Worm (Caenorhabditis elegans) whole organism, L1 larva: Measurements from ENCODE around the gene F09A5.3.

Experiments
- C04F5.9 ChIP-seq: sonication (generic microtip); optimal IDR thresholded peaks from 2 replicates; lab custom pipeline; 2016; ENCODE audit warnings: missing genetic modification characterization, missing compliant biosample characterization
- C16A3.4 ChIP-seq: fragments of 150-350 bp; optimal IDR thresholded peaks from 2 replicates; lab custom pipeline; 2014; ENCODE audit warnings: missing biosample characterization, missing genetic modification characterization
- F16B12.6 ChIP-seq: fragments of 150-350 bp; optimal IDR thresholded peaks from 2 replicates; lab custom pipeline; 2014; ENCODE audit warnings: missing biosample characterization, missing genetic modification characterization
- Y116A8C.19 ChIP-seq: sonication (generic microtip); optimal IDR thresholded peaks from 2 replicates; lab custom pipeline; 2016; ENCODE audit warnings: missing compliant biosample characterization, missing genetic modification characterization, borderline replicate concordance
- aha-1 ChIP-seq: fragments of 150-350 bp; optimal IDR thresholded peaks from 2 replicates; lab custom pipeline; 2014; ENCODE audit warnings: missing biosample characterization, missing genetic modification characterization
- alr-1 ChIP-seq: fragments of 200-800 bp; sonication (Bioruptor generic); optimal IDR thresholded peaks from 2 replicates; lab custom pipeline; 2018; ENCODE audit warnings: borderline replicate concordance, mild to moderate bottlenecking, missing genetic modification characterization, missing compliant biosample characterization
- aly-2 ChIP-seq: fragments of 150-350 bp; optimal IDR thresholded peaks from 2 replicates; lab custom pipeline; 2014; ENCODE audit warnings: missing biosample characterization, missing genetic modification characterization
- ama-1 ChIP-seq: fragments of 150-350 bp; optimal IDR thresholded peaks from 2 replicates; lab custom pipeline; 2014
- blmp-1 ChIP-seq: fragments of 150-350 bp; optimal IDR thresholded peaks from 2 replicates; lab custom pipeline; 2014; ENCODE audit warnings: missing biosample characterization, missing genetic modification characterization
- ceh-82 ChIP-seq, 3 experiments: fragments of 150-350 bp in 1 of 3; sonication (generic microtip) in 2 of 3; optimal IDR thresholded peaks; 2 replicates each; lab custom pipeline; 2014 to 2017; ENCODE audit warnings: missing biosample characterization in 3 of 3, missing genetic modification characterization in 3 of 3
- ceh-88 ChIP-seq: fragments of 200-800 bp; sonication (Bioruptor generic); IDR thresholded peaks from 2 replicates; pipeline ENCODE4 v1.3.6; 2022; ENCODE audit warnings: missing genetic modification characterization, missing compliant biosample characterization
- dpl-1 ChIP-seq, 3 experiments: fragments of 150-350 bp in 2 of 3; sonication (generic microtip) in 1 of 3; optimal IDR thresholded peaks; 2 replicates each; lab custom pipeline; 2014 to 2017; ENCODE audit warnings: missing biosample characterization in 3 of 3, missing genetic modification characterization in 3 of 3, missing genetic modification reagents in 3 of 3
- efl-1 ChIP-seq, 4 experiments: fragments of 150-350 bp; optimal IDR thresholded peaks in 3 of 4; peaks in 1 of 4; 1 replicate in 1 of 4; 2 replicates in 3 of 4; lab custom pipeline; 2014; ENCODE audit warnings: missing biosample characterization in 2 of 4, missing genetic modification characterization in 2 of 4, missing genetic modification reagents in 2 of 4
- efl-3 ChIP-seq: fragments of 200-800 bp; sonication (Bioruptor generic); optimal IDR thresholded peaks from 2 replicates; lab custom pipeline; 2018; ENCODE audit warnings: mild to moderate bottlenecking, missing genetic modification characterization, missing compliant biosample characterization
- elt-3 ChIP-seq, 6 experiments: fragments of 150-350 bp in 1 of 6; sonication (generic microtip); optimal IDR thresholded peaks; 2 replicates each; lab custom pipeline; 2017 to 2018; ENCODE audit warnings: missing biosample characterization in 6 of 6, missing genetic modification characterization in 6 of 6, inconsistent platforms in 1 of 6
- fkh-10 ChIP-seq: sonication (generic microtip); optimal IDR thresholded peaks from 2 replicates; lab custom pipeline; 2017; ENCODE audit warnings: missing biosample characterization, missing genetic modification reagents, missing genetic modification characterization
- fkh-4 ChIP-seq: sonication (generic microtip); optimal IDR thresholded peaks from 2 replicates; lab custom pipeline; 2016; ENCODE audit warnings: missing compliant biosample characterization, missing genetic modification characterization, borderline replicate concordance
- fkh-8 ChIP-seq: sonication (generic microtip); optimal IDR thresholded peaks from 2 replicates; lab custom pipeline; 2016; ENCODE audit warnings: mild to moderate bottlenecking, missing genetic modification characterization, missing compliant biosample characterization
- fos-1 ChIP-seq: fragments of 150-350 bp; optimal IDR thresholded peaks from 2 replicates; lab custom pipeline; 2014; ENCODE audit warnings: missing biosample characterization, missing genetic modification characterization
- hlh-17 ChIP-seq: fragments of 200-800 bp; sonication (Bioruptor generic); optimal IDR thresholded peaks from 2 replicates; lab custom pipeline; 2018; ENCODE audit warnings: missing genetic modification characterization, mild to moderate bottlenecking, missing compliant biosample characterization, moderate library complexity, borderline replicate concordance
- irx-1 ChIP-seq: sonication (generic microtip); optimal IDR thresholded peaks from 2 replicates; lab custom pipeline; 2016; ENCODE audit warnings: missing genetic modification characterization, missing compliant biosample characterization
- isw-1 ChIP-seq: fragments of 200-800 bp; sonication (Bioruptor generic); IDR thresholded peaks from 2 replicates; pipeline ENCODE4 v1.3.6; 2022; ENCODE audit warnings: missing genetic modification characterization, missing compliant biosample characterization
- jun-1 ChIP-seq: fragments of 150-350 bp; optimal IDR thresholded peaks from 2 replicates; lab custom pipeline; 2014; ENCODE audit warnings: missing biosample characterization, missing genetic modification reagents, missing genetic modification characterization
- lin-14 ChIP-seq: fragments of 200-800 bp; sonication (Bioruptor generic); optimal IDR thresholded peaks from 2 replicates; lab custom pipeline; 2018; ENCODE audit warnings: mild to moderate bottlenecking, missing genetic modification characterization, moderate library complexity, missing compliant biosample characterization
- lin-35 ChIP-seq, 2 experiments: fragments of 150-350 bp; optimal IDR thresholded peaks; 2 replicates each; lab custom pipeline; 2014; ENCODE audit warnings: missing biosample characterization in 2 of 2, missing genetic modification characterization in 2 of 2, missing genetic modification reagents in 2 of 2
- lsy-2 ChIP-seq, 2 experiments: fragments of 150-350 bp; optimal IDR thresholded peaks; 2 replicates each; lab custom pipeline; 2014; ENCODE audit warnings: missing biosample characterization in 2 of 2, missing genetic modification characterization in 2 of 2
- mab-9 ChIP-seq: fragments of 200-800 bp; sonication (Bioruptor generic); IDR thresholded peaks from 2 replicates; pipeline ENCODE4 v1.3.6; 2022; ENCODE audit warnings: missing genetic modification reagents, missing genetic modification characterization, missing compliant biosample characterization
- mdl-1 ChIP-seq, 2 experiments: fragments of 150-350 bp; optimal IDR thresholded peaks; 2 replicates each; lab custom pipeline; 2014 to 2017; ENCODE audit warnings: missing biosample characterization in 2 of 2, missing genetic modification characterization in 2 of 2, inconsistent platforms in 1 of 2
- mep-1 ChIP-seq: fragments of 150-350 bp; optimal IDR thresholded peaks from 2 replicates; lab custom pipeline; 2014; ENCODE audit warnings: missing biosample characterization, missing genetic modification characterization
- nhr-12 ChIP-seq: sonication (generic microtip); optimal IDR thresholded peaks from 2 replicates; lab custom pipeline; 2017; ENCODE audit warnings: missing biosample characterization, missing genetic modification characterization
- nhr-19 ChIP-seq: fragments of 200-800 bp; sonication (Bioruptor generic); conservative IDR thresholded peaks from 2 replicates; pipeline ENCODE4 v1.3.6; 2022; ENCODE audit warnings: missing genetic modification characterization, missing compliant biosample characterization
- nhr-20 ChIP-seq: sonication (generic microtip); optimal IDR thresholded peaks from 2 replicates; lab custom pipeline; 2016; ENCODE audit warnings: mild to moderate bottlenecking, missing genetic modification characterization, missing compliant biosample characterization
- nhr-47 ChIP-seq: sonication (generic microtip); optimal IDR thresholded peaks from 2 replicates; lab custom pipeline; 2016; ENCODE audit warnings: mild to moderate bottlenecking, missing genetic modification characterization, moderate library complexity, missing compliant biosample characterization
- nhr-71 ChIP-seq: sonication (generic microtip); optimal IDR thresholded peaks from 2 replicates; lab custom pipeline; 2016; ENCODE audit warnings: mild to moderate bottlenecking, missing genetic modification characterization, moderate library complexity, missing compliant biosample characterization
- nhr-76 ChIP-seq: sonication (generic microtip); optimal IDR thresholded peaks from 2 replicates; lab custom pipeline; 2017; ENCODE audit warnings: missing biosample characterization, missing genetic modification characterization
- nhr-85 ChIP-seq: sonication (generic microtip); peaks from one replicate; lab custom pipeline; 2016; ENCODE audit warnings: missing genetic modification characterization, inconsistent platforms, missing compliant biosample characterization
- nhr-90 ChIP-seq: sonication (generic microtip); optimal IDR thresholded peaks from 2 replicates; lab custom pipeline; 2016; ENCODE audit warnings: mild to moderate bottlenecking, missing genetic modification characterization, missing compliant biosample characterization; ENCODE audit not compliant: poor library complexity
- pqm-1 ChIP-seq: sonication (generic microtip); optimal IDR thresholded peaks from 3 replicates; lab custom pipeline; 2017; ENCODE audit warnings: missing biosample characterization, missing genetic modification characterization
- skn-1 ChIP-seq: fragments of 150-350 bp; optimal IDR thresholded peaks from 2 replicates; lab custom pipeline; 2014; ENCODE audit warnings: missing biosample characterization, missing genetic modification characterization
- snu-23 ChIP-seq: sonication (generic microtip); optimal IDR thresholded peaks from 2 replicates; lab custom pipeline; 2016; ENCODE audit warnings: missing genetic modification characterization, missing compliant biosample characterization
- sptf-1 ChIP-seq: fragments of 150-350 bp; optimal IDR thresholded peaks from 2 replicates; lab custom pipeline; 2014; ENCODE audit warnings: missing biosample characterization, missing genetic modification characterization
- sup-37 ChIP-seq: fragments of 200-800 bp; sonication (Bioruptor generic); optimal IDR thresholded peaks from 2 replicates; lab custom pipeline; 2018; ENCODE audit warnings: mild to moderate bottlenecking, missing genetic modification characterization, missing compliant biosample characterization
- swsn-7 ChIP-seq: sonication (generic microtip); optimal IDR thresholded peaks from 2 replicates; lab custom pipeline; 2016; ENCODE audit warnings: missing genetic modification characterization, missing compliant biosample characterization
- unc-130 ChIP-seq: fragments of 150-350 bp; optimal IDR thresholded peaks from 2 replicates; lab custom pipeline; 2017; ENCODE audit warnings: missing biosample characterization, missing genetic modification characterization, inconsistent platforms
- unc-86 ChIP-seq: sonication (generic microtip); optimal IDR thresholded peaks from 2 replicates; lab custom pipeline; 2016; ENCODE audit warnings: missing genetic modification characterization, missing compliant biosample characterization
- vab-15 ChIP-seq: sonication (generic microtip); optimal IDR thresholded peaks from 2 replicates; lab custom pipeline; 2017; ENCODE audit warnings: missing genotype, mild to moderate bottlenecking, missing genetic modification characterization, missing compliant biosample characterization
- zip-4 ChIP-seq: fragments of 200-800 bp; sonication (Bioruptor generic); optimal IDR thresholded peaks from 2 replicates; lab custom pipeline; 2018; ENCODE audit warnings: mild to moderate bottlenecking, missing genetic modification characterization, moderate library complexity, missing compliant biosample characterization
- ztf-4 ChIP-seq: fragments of 150-350 bp; optimal IDR thresholded peaks from 2 replicates; lab custom pipeline; 2014; ENCODE audit warnings: missing biosample characterization, missing genetic modification characterization

F09A5.3 gene

DNA sequence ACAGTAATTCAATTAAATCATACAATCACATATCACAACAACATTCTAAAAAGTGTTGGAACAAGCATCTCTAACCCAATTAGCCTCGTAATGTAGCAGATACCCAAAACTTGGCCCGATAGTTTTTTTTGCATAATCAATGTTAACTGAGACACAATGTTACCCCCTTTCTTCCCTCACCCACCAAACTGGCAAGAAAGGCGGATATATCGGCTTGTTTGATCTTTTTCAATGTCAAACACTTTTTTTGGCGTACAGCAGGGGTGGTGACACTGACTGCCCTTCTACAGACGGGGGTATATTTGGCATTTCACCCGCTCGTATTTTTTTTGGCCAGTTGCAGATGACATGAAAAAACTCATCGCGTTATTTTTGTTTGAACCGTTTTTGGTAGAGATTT lies 31.4 kb upstream of the F09A5.3 start:
- no peak for TF ChIP-seq hlh-17 (GFP tag; lab: Kevin White, UChicago)
- no peak for TF ChIP-seq efl-1 (optimal IDR thresholded peaks at IDR 0.05; lab: Kevin White, UChicago)
- TF ChIP-seq efl-1 (GFP tag; optimal IDR thresholded peaks at IDR 0.05 in 1 of 2; lab: Kevin White, UChicago), result peak in 1 of 2 experiments; percentile 87
- no peak for TF ChIP-seq aha-1 (tag; lab: Kevin White, UChicago)
- no peak for TF ChIP-seq F16B12.6 (tag; lab: Kevin White, UChicago)
- TF ChIP-seq lsy-2 (tag; optimal IDR thresholded peaks at IDR 0.05; lab: Kevin White, UChicago), result no peak
- peak; percentile 44 for TF ChIP-seq nhr-85 (tag; lab: Kevin White, UChicago)
- TF ChIP-seq nhr-19 (GFP tag; lab: Robert Waterston, UW), result no peak
- TF ChIP-seq sptf-1, result no peak
- TF ChIP-seq mab-9, result no peak

DNA sequence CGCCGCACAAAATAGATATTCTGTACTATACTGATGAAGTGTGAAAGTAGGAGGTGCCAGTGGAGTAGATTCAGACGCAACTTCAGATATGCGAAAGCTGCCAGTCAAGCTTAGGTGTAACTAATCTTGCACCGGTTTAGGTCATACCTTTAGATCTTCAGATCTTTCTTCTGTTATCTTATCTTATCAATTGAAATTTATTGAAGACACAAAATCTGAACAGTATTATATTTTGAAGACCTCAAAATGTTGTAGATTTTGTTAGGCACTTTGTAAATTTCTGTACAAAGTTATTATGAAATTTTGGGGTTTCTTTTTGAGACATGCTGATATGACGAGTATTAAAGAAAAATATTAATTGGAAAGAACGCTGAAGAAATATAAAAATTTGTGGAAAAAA lies 28.7 kb upstream of the F09A5.3 start:
- no peak for TF ChIP-seq fkh-10 (GFP tag; lab: Kevin White, UChicago)
- TF ChIP-seq elt-3 (tag; optimal IDR thresholded peaks at IDR 0.05; lab: Kevin White, UChicago), result peak in 3 of 6 experiments; percentile 17 to 91 (median 76)
- no peak for TF ChIP-seq fkh-8 (tag; lab: Kevin White, UChicago)
- no peak for TF ChIP-seq efl-3

DNA sequence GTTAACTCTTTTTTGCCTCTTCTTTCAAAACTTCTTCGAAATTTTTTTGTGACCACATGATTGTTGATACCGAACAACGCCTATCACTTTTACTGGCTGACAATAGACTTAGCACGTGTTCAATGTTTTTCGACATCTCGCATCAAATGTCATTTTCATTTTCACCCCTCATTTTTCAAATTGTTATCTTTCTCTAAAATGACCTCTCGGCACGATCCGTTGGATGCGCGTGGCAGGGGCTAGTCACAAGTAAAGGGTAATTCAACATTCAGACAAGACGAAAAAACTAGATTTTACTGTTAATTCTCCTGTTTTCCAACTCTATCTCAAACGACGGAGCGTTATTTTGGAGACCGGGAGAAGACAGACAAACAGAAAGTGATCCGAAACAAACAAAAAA lies 27.9 kb upstream of the F09A5.3 start, which contains the start of gene F17H10.2:
Gene F17H10.2, plus strand, starts transcription at position 316 of the 400 bp plus-strand sequence.
- no peak for TF ChIP-seq fkh-4 (tag; lab: Kevin White, UChicago)
- TF ChIP-seq blmp-1 (tag; lab: Kevin White, UChicago), result peak; percentile 93
- TF ChIP-seq nhr-71 (tag; lab: Kevin White, UChicago), result peak; percentile 83
- peak; percentile 98 for TF ChIP-seq nhr-85 (tag; lab: Kevin White, UChicago)
- TF ChIP-seq ceh-82 (tag; optimal IDR thresholded peaks at IDR 0.05; lab: Kevin White, UChicago), result no peak
- no peak for TF ChIP-seq alr-1
- TF ChIP-seq ama-1 (lab: Kevin White, UChicago), result no peak
- TF ChIP-seq ztf-4, result no peak
- TF ChIP-seq fos-1 (tag; lab: Kevin White, UChicago), result no peak
- no peak for TF ChIP-seq C04F5.9 (tag; lab: Kevin White, UChicago)
- peak; percentile 87 for TF ChIP-seq lin-14 (GFP tag; lab: Kevin White, UChicago)
- no peak for TF ChIP-seq zip-4 (GFP tag; lab: Kevin White, UChicago)
- TF ChIP-seq F16B12.6 (tag; lab: Kevin White, UChicago), result no peak
- TF ChIP-seq nhr-12 (tag; lab: Kevin White, UChicago), result no peak
- no peak for TF ChIP-seq nhr-76
- no peak for TF ChIP-seq pqm-1 (tag; lab: Kevin White, UChicago)
- no peak for TF ChIP-seq sup-37 (GFP tag; lab: Kevin White, UChicago)
- TF ChIP-seq nhr-20 (tag; lab: Kevin White, UChicago), result peak; percentile 85
- TF ChIP-seq mep-1 (tag; lab: Kevin White, UChicago), result peak; percentile 57
- no peak for TF ChIP-seq mab-9
- TF ChIP-seq lin-35 (GFP tag; optimal IDR thresholded peaks at IDR 0.05; lab: Kevin White, UChicago), result peak in 1 of 2 experiments; percentile 72
- peak; percentile 77 for TF ChIP-seq vab-15 (tag; lab: Kevin White, UChicago)
- no peak for TF ChIP-seq isw-1 (GFP tag; lab: Robert Waterston, UW)
- no peak for TF ChIP-seq C16A3.4 (tag; lab: Kevin White, UChicago)
- no peak for TF ChIP-seq aly-2 (tag; lab: Kevin White, UChicago)
- TF ChIP-seq mdl-1 (tag; optimal IDR thresholded peaks at IDR 0.05; lab: Kevin White, UChicago), result peak in 1 of 2 experiments; percentile 91
- peak; percentile 34 for TF ChIP-seq nhr-47 (tag; lab: Kevin White, UChicago)
- TF ChIP-seq irx-1, result peak; percentile 62
- TF ChIP-seq dpl-1 (GFP tag; optimal IDR thresholded peaks at IDR 0.05; lab: Kevin White, UChicago), result peak in 2 of 3 experiments; percentile 9 to 18
- TF ChIP-seq ceh-88 (GFP tag; lab: Robert Waterston, UW), result no peak
- TF ChIP-seq unc-130 (tag; lab: Kevin White, UChicago), result peak; percentile 77
- peak in 2 of 6 experiments; percentile 67 to 96 for TF ChIP-seq elt-3 (tag; optimal IDR thresholded peaks at IDR 0.05; lab: Kevin White, UChicago)
- no peak for TF ChIP-seq Y116A8C.19 (tag; lab: Kevin White, UChicago)
- no peak for TF ChIP-seq swsn-7 (tag; lab: Kevin White, UChicago)
- TF ChIP-seq efl-1 (optimal IDR thresholded peaks at IDR 0.05; lab: Kevin White, UChicago), result peak in 1 of 2 experiments; percentile 1
- TF ChIP-seq efl-1 (GFP tag; optimal IDR thresholded peaks at IDR 0.05 in 1 of 2; lab: Kevin White, UChicago), result peak in 1 of 2 experiments; percentile 89
- TF ChIP-seq skn-1 (tag; lab: Kevin White, UChicago), result peak; percentile 51
- no peak for TF ChIP-seq jun-1
- peak; percentile 19 to 44 for TF ChIP-seq lsy-2 (tag; optimal IDR thresholded peaks at IDR 0.05; lab: Kevin White, UChicago)
- TF ChIP-seq unc-86 (tag; lab: Kevin White, UChicago), result no peak
- peak; percentile 73 for TF ChIP-seq snu-23
- peak; percentile 66 for TF ChIP-seq nhr-90 (tag; lab: Kevin White, UChicago)
